ENCODE assay signal across 6 worm cellular contexts in genomic region chrV:10866340-10866739, ce11.
TF ChIP-seq lines count a peak whose summit lies in the region.
"Not testable (repeated sequence)": the region's sequence is repeated elsewhere in the genome, so short reads cannot be mapped to it uniquely, and the experiment has no call there.

No protein-coding gene starts in this region.

TF ChIP-seq in whole organism, L1 larva, 84 proteins besides CTCF, POLR2A, EP300 and RAD21:
- peak; percentile 94; the same call in 1 of the 2 replicates for TF ChIP-seq ets-5 (GFP tag; IDR thresholded peaks at IDR 0.05; lab: Robert Waterston, UW)
- 0 out of 2 replicates have a peak, but pooled peaks have one; percentile 11 for TF ChIP-seq ceh-88 (GFP tag; IDR thresholded peaks at IDR 0.05; lab: Robert Waterston, UW)
TF ChIP-seq in whole organism, L1 larva: peak in this region for 2; not testable (repeated sequence) for 82.

TF ChIP-seq in whole organism, L2 larva, 48 proteins besides CTCF, POLR2A, EP300 and RAD21:
- peak; percentile 30 for TF ChIP-seq Y55F3AM.14 (GFP tag; optimal IDR thresholded peaks at IDR 0.05; lab: Kevin White, UChicago)

TF ChIP-seq in whole organism, L4 larva, 104 proteins besides CTCF, POLR2A, EP300 and RAD21:
- TF ChIP-seq dmd-6 (GFP tag; IDR thresholded peaks at IDR 0.05; lab: Robert Waterston, UW) (0 out of 2 replicates have a peak, but pooled peaks have one; percentile 5), ceh-20 (GFP tag; IDR thresholded peaks at IDR 0.05; lab: Robert Waterston, UW) (0 out of 2 replicates have a peak, but pooled peaks have one; percentile 35), saeg-2 (GFP tag; IDR thresholded peaks at IDR 0.05; lab: Robert Waterston, UW) (peak; percentile 48; the same call in 1 of the 2 replicates), hmg-1.1 (GFP tag; IDR thresholded peaks at IDR 0.05; lab: Robert Waterston, UW) (peak; percentile 18; the same call in 1 of the 2 replicates), dmd-8 (GFP tag; IDR thresholded peaks at IDR 0.05; lab: Robert Waterston, UW) (peak; percentile 77), D1046.2 (GFP tag; IDR thresholded peaks at IDR 0.05; lab: Robert Waterston, UW) (peak; percentile 45; the same call in 1 of the 2 replicates), set-16 (GFP tag; IDR thresholded peaks at IDR 0.05; lab: Robert Waterston, UW) (peak; percentile 49), F44E2.7 (GFP tag; IDR thresholded peaks at IDR 0.05; lab: Robert Waterston, UW) (0 out of 2 replicates have a peak, but pooled peaks have one; percentile 56), pha-4 (GFP tag; IDR thresholded peaks at IDR 0.05; lab: Robert Waterston, UW) (0 out of 2 replicates have a peak, but pooled peaks have one; percentile 8), dmd-9 (GFP tag; IDR thresholded peaks at IDR 0.05; lab: Robert Waterston, UW) (0 out of 2 replicates have a peak, but pooled peaks have one; percentile 41), unc-62 (GFP tag; optimal IDR thresholded peaks at IDR 0.05 in 1 of 2; lab: Kevin White, UChicago) (peak in 1 of 2 experiments; percentile 23), nhr-41 (GFP tag; IDR thresholded peaks at IDR 0.05; lab: Robert Waterston, UW) (0 out of 2 replicates have a peak, but pooled peaks have one; percentile 27), Y48G9A.11 (GFP tag; IDR thresholded peaks at IDR 0.05; lab: Robert Waterston, UW) (0 out of 2 replicates have a peak, but pooled peaks have one; percentile 53), egl-43 (GFP tag; IDR thresholded peaks at IDR 0.05; lab: Robert Waterston, UW) (peak; percentile 79), lim-7 (GFP tag; IDR thresholded peaks at IDR 0.05; lab: Robert Waterston, UW) (peak; percentile 16; the same call in 1 of the 2 replicates), mdt-29 (GFP tag; IDR thresholded peaks at IDR 0.05; lab: Robert Waterston, UW) (peak; percentile 33; the same call in 1 of the 2 replicates)
- not testable (repeated sequence) for TF ChIP-seq pha-4, unc-62 (tag; optimal IDR thresholded peaks at IDR 0.05; lab: Kevin White, UChicago)

TF ChIP-seq in whole organism, early embryonic, 17 proteins besides CTCF, POLR2A, EP300 and RAD21:
- TF ChIP-seq sea-1 (GFP tag; conservative IDR thresholded peaks at IDR 0.05; lab: Robert Waterston, UW): peak; percentile 43; the same call in 1 of the 2 replicates

TF ChIP-seq in whole organism, midembryonic, 9 proteins besides CTCF, POLR2A, EP300 and RAD21:
- peak; percentile 23; the same call in 1 of the 2 replicates for TF ChIP-seq flt-1 (GFP tag; IDR thresholded peaks at IDR 0.05; lab: Robert Waterston, UW)

TF ChIP-seq in whole organism, young adult, 124 proteins besides CTCF, POLR2A, EP300 and RAD21:
- TF ChIP-seq egl-18 (GFP tag; IDR thresholded peaks at IDR 0.05; lab: Robert Waterston, UW) (0 out of 2 replicates have a peak, but pooled peaks have one; percentile 49), lin-26 (GFP tag; IDR thresholded peaks at IDR 0.05; lab: Robert Waterston, UW) (peak; percentile 73), nfya-2 (GFP tag; IDR thresholded peaks at IDR 0.05; lab: Robert Waterston, UW) (0 out of 2 replicates have a peak, but pooled peaks have one; percentile 75), cebp-1 (GFP tag; IDR thresholded peaks at IDR 0.05; lab: Robert Waterston, UW) (peak; percentile 38; the same call in 1 of the 2 replicates), cebp-2 (GFP tag; IDR thresholded peaks at IDR 0.05; lab: Robert Waterston, UW) (peak; percentile 59; the same call in 1 of the 2 replicates), mcd-1 (GFP tag; IDR thresholded peaks at IDR 0.05; lab: Robert Waterston, UW) (0 out of 2 replicates have a peak, but pooled peaks have one; percentile 7), F52B5.7 (tag; optimal IDR thresholded peaks at IDR 0.05; lab: Kevin White, UChicago) (peak; percentile 41), sea-2 (GFP tag; IDR thresholded peaks at IDR 0.05; lab: Robert Waterston, UW) (0 out of 2 replicates have a peak, but pooled peaks have one; percentile 63), zfh-2 (GFP tag; conservative IDR thresholded peaks at IDR 0.05; lab: Robert Waterston, UW) (peak; percentile 60), bed-2 (GFP tag; IDR thresholded peaks at IDR 0.05; lab: Robert Waterston, UW) (peak; percentile 68; the same call in 1 of the 2 replicates), Y56A3A.18 (GFP tag; IDR thresholded peaks at IDR 0.05; lab: Robert Waterston, UW) (peak; percentile 35; the same call in 1 of the 2 replicates), pbrm-1 (GFP tag; IDR thresholded peaks at IDR 0.05; lab: Robert Waterston, UW) (peak; percentile 41; the same call in 1 of the 2 replicates), madf-6 (GFP tag; IDR thresholded peaks at IDR 0.05; lab: Robert Waterston, UW) (peak; percentile 30; the same call in 1 of the 2 replicates), F37B4.10 (GFP tag; IDR thresholded peaks at IDR 0.05; lab: Robert Waterston, UW) (0 out of 2 replicates have a peak, but pooled peaks have one; percentile 16), ztf-25 (GFP tag; IDR thresholded peaks at IDR 0.05; lab: Robert Waterston, UW) (0 out of 2 replicates have a peak, but pooled peaks have one; percentile 64), Y95B8A.8 (GFP tag; IDR thresholded peaks at IDR 0.05; lab: Robert Waterston, UW) (peak; percentile 72; the same call in 1 of the 2 replicates), dox-1 (GFP tag; IDR thresholded peaks at IDR 0.05; lab: Robert Waterston, UW) (peak; percentile 74; the same call in 1 of the 2 replicates), ceh-91 (GFP tag; IDR thresholded peaks at IDR 0.05; lab: Robert Waterston, UW) (peak; percentile 19; the same call in 1 of the 2 replicates)
- TF ChIP-seq cebp-1 (tag; optimal IDR thresholded peaks at IDR 0.05; lab: Kevin White, UChicago): not testable (repeated sequence)
